Worm (Caenorhabditis elegans) whole organism, L2 larva: ENCODE measurements around the gene srf-3.

Experiments used
- lin-13 ChIP-seq: fragments of 150-350 bp; optimal IDR thresholded peaks from 2 replicates; lab custom pipeline; 2014; ENCODE audit warnings: missing biosample characterization, missing genetic modification reagents, missing genetic modification characterization
- mdl-1 ChIP-seq, 2 experiments: fragments of 150-350 bp in 1 of 2; sonication (generic microtip) in 1 of 2; optimal IDR thresholded peaks; 2 replicates each; lab custom pipeline; 2017; ENCODE audit warnings: missing biosample characterization in 2 of 2, missing genetic modification characterization in 2 of 2
- nhr-10 ChIP-seq: sonication (generic microtip); optimal IDR thresholded peaks from 2 replicates; lab custom pipeline; 2017; ENCODE audit warnings: missing biosample characterization, missing genetic modification characterization
- nhr-237 ChIP-seq: fragments of 150-350 bp; optimal IDR thresholded peaks from 2 replicates; lab custom pipeline; 2014; ENCODE audit warnings: missing biosample characterization, missing genetic modification characterization
- skn-1 ChIP-seq: sonication (generic microtip); optimal IDR thresholded peaks from 2 replicates; lab custom pipeline; 2017; ENCODE audit warnings: missing biosample characterization, missing genetic modification characterization

DNA sequence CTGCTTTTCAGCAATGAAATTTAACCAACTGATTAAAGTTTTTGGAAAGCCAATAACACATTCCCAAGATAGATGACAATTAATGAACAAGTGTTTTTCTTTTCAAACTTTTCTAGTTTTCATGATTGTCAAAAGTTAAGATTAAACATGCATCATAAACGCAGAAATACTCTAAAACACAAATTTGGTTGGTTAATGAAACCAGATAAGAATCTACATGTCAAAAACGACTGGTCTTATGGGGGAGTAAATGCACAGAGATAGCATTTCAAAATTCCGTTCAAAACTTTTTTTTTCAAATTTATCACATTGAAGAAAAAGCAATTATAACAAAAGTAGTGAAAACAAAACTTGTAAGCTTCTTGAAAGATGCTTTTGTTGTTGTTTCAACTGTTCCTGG lies 54.4 kb downstream of the srf-3 start:
- TF ChIP-seq skn-1 (tag; lab: Kevin White, UChicago) (no peak), nhr-237 (no peak), lin-13 (GFP tag; lab: Kevin White, UChicago) (no peak), mdl-1 (tag; optimal IDR thresholded peaks at IDR 0.05; lab: Kevin White, UChicago) (no peak), nhr-10 (tag; lab: Kevin White, UChicago) (no peak)
